Worm (Caenorhabditis elegans): ENCODE measurements around the gene nlp-30.

ce11 chrV:3938789-3939188 is 43.0 kb upstream of the nlp-30 start, which contains the start of gene cyp-35B1:
- TF ChIP-seq nhr-12 (tag; optimal IDR thresholded peaks at IDR 0.05) (no peak), hlh-4 (tag; optimal IDR thresholded peaks at IDR 0.05) (no peak), aha-1 (tag; optimal IDR thresholded peaks at IDR 0.05) (no peak), hpl-2 (GFP tag; optimal IDR thresholded peaks at IDR 0.05) (no peak), zag-1 (tag; optimal IDR thresholded peaks at IDR 0.05) (no peak), ceh-82 (tag; optimal IDR thresholded peaks at IDR 0.05) (no peak), fkh-8 (tag; optimal IDR thresholded peaks at IDR 0.05) (no peak)
